Worm (Caenorhabditis elegans): ENCODE results near the gene cTel54X.2.

cTel54X.2 gene

ce11 chrIII:17558-17957 lies 14.5 kb downstream of the cTel54X.2 start:
- TF ChIP-seq ttx-3 (tag; optimal IDR thresholded peaks at IDR 0.05) (no peak), ceh-24 (tag; optimal IDR thresholded peaks at IDR 0.05) (no peak), hlh-13 (GFP tag; optimal IDR thresholded peaks at IDR 0.05) (no peak), ets-4 (tag; optimal IDR thresholded peaks at IDR 0.05) (no peak), K09A11.1 (tag; optimal IDR thresholded peaks at IDR 0.05; ENCODE audit: insufficient read depth) (no peak), ceh-19 (GFP tag; optimal IDR thresholded peaks at IDR 0.05) (no peak), ahr-1 (tag; optimal IDR thresholded peaks at IDR 0.05) (no peak), nhr-11 (tag; optimal IDR thresholded peaks at IDR 0.05) (no peak), K02D7.2 (tag; optimal IDR thresholded peaks at IDR 0.05) (no peak), ama-1 (optimal IDR thresholded peaks at IDR 0.05) (no peak), hlh-15 (tag; optimal IDR thresholded peaks at IDR 0.05) (no peak), odd-2 (tag; optimal IDR thresholded peaks at IDR 0.05) (no peak), sox-2 (GFP tag; IDR thresholded peaks at IDR 0.05) (no peak), ceh-14 (tag; optimal IDR thresholded peaks at IDR 0.05) (no peak), nfya-1 (tag; optimal IDR thresholded peaks at IDR 0.05) (no peak), ceh-45 (GFP tag; IDR thresholded peaks at IDR 0.05) (no peak), unc-86 (tag; optimal IDR thresholded peaks at IDR 0.05) (no peak), madf-2 (tag; optimal IDR thresholded peaks at IDR 0.05) (no peak)

ce11 chrIII:19509-19908 lies 16.4 kb downstream of the cTel54X.2 start, which contains the start of gene H10E21.4:
TSS of gene H10E21.4 (minus strand) at chrIII:19675.
- TF ChIP-seq ceh-22 (tag; optimal IDR thresholded peaks at IDR 0.05): no peak
- TF ChIP-seq Y22D7AL.16 (tag; optimal IDR thresholded peaks at IDR 0.05): no peak
- TF ChIP-seq nhr-11 (tag; optimal IDR thresholded peaks at IDR 0.05): no peak

ce11 chrIII:21276-21675 lies 18.2 kb downstream of the cTel54X.2 start:
- TF ChIP-seq pqm-1 (tag; optimal IDR thresholded peaks at IDR 0.05) (no peak), elt-4 (tag; optimal IDR thresholded peaks at IDR 0.05) (peak; percentile 62), dve-1 (tag; optimal IDR thresholded peaks at IDR 0.05) (no peak), odd-2 (tag; optimal IDR thresholded peaks at IDR 0.05) (no peak)

ce11 chrIII:23862-24261 lies 20.8 kb downstream of the cTel54X.2 start, which contains the start of gene H10E21.5:
TSS of gene H10E21.5 (minus strand) at chrIII:23962.
- TF ChIP-seq npax-4 (tag; optimal IDR thresholded peaks at IDR 0.05) (no peak), ttx-3 (tag; optimal IDR thresholded peaks at IDR 0.05) (no peak), ref-2 (tag; optimal IDR thresholded peaks at IDR 0.05) (no peak), hlh-15 (tag; optimal IDR thresholded peaks at IDR 0.05) (no peak), ahr-1 (tag; optimal IDR thresholded peaks at IDR 0.05) (no peak), nhr-232 (tag; optimal IDR thresholded peaks at IDR 0.05) (no peak), C38D4.7 (GFP tag; optimal IDR thresholded peaks at IDR 0.05) (no peak)

ce11 chrIII:25582-25996 lies 22.5 kb downstream of the cTel54X.2 start:
- TF ChIP-seq nhr-11 (tag; optimal IDR thresholded peaks at IDR 0.05): no peak
- no peak for TF ChIP-seq elt-2 (tag; optimal IDR thresholded peaks at IDR 0.05)
- TF ChIP-seq ceh-18 (tag; optimal IDR thresholded peaks at IDR 0.05): peak; percentile 31
- TF ChIP-seq zip-5 (tag; optimal IDR thresholded peaks at IDR 0.05): no peak
- TF ChIP-seq pqm-1 (tag; optimal IDR thresholded peaks at IDR 0.05): no peak
- no peak for TF ChIP-seq sdc-2 (tag; optimal IDR thresholded peaks at IDR 0.05)
- no peak for TF ChIP-seq C38D4.7 (GFP tag; optimal IDR thresholded peaks at IDR 0.05)
- TF ChIP-seq che-1 (tag; optimal IDR thresholded peaks at IDR 0.05): no peak
- peak; percentile 62 for TF ChIP-seq tbx-2 (tag; optimal IDR thresholded peaks at IDR 0.05)
- TF ChIP-seq dmd-4 (tag; optimal IDR thresholded peaks at IDR 0.05; ENCODE audit: borderline replicate concordance): peak; percentile 20
- no peak for TF ChIP-seq nhr-232 (tag; optimal IDR thresholded peaks at IDR 0.05)
- peak; percentile 69 for TF ChIP-seq ceh-34 (tag; optimal IDR thresholded peaks at IDR 0.05)
- TF ChIP-seq sox-4 (tag; optimal IDR thresholded peaks at IDR 0.05): no peak
- no peak for TF ChIP-seq pat-9 (tag; optimal IDR thresholded peaks at IDR 0.05)
- peak; percentile 77 for TF ChIP-seq hlh-30 (tag; optimal IDR thresholded peaks at IDR 0.05; ENCODE audit: insufficient read depth)
- TF ChIP-seq ceh-19 (GFP tag; optimal IDR thresholded peaks at IDR 0.05): peak; percentile 48
- no peak for TF ChIP-seq elt-4 (tag; optimal IDR thresholded peaks at IDR 0.05)
- no peak for TF ChIP-seq mec-3 (tag; optimal IDR thresholded peaks at IDR 0.05; ENCODE audit: borderline replicate concordance)
- TF ChIP-seq lin-11 (tag; optimal IDR thresholded peaks at IDR 0.05): no peak
- peak; percentile 67 for TF ChIP-seq ceh-48 (tag; optimal IDR thresholded peaks at IDR 0.05)
- TF ChIP-seq C08G9.2 (tag; optimal IDR thresholded peaks at IDR 0.05): peak; percentile 46
- peak; percentile 7 for TF ChIP-seq syd-9 (tag; optimal IDR thresholded peaks at IDR 0.05)
- TF ChIP-seq K09A11.1 (tag; optimal IDR thresholded peaks at IDR 0.05; ENCODE audit: insufficient read depth): no peak
- TF ChIP-seq ceh-24 (tag; optimal IDR thresholded peaks at IDR 0.05): no peak
- TF ChIP-seq unc-3 (GFP tag; conservative IDR thresholded peaks at IDR 0.05): no peak
- TF ChIP-seq unc-3 (tag; optimal IDR thresholded peaks at IDR 0.05): peak; percentile 43
- no peak for TF ChIP-seq sox-2 (GFP tag; IDR thresholded peaks at IDR 0.05)
